Worm (Caenorhabditis elegans) whole organism, L1 larva: ENCODE data around the gene pgph-2.

Source experiments
- C04F5.9 ChIP-seq: sonication (generic microtip); optimal IDR thresholded peaks from 2 replicates; lab custom pipeline; 2016; ENCODE audit warnings: missing genetic modification characterization, missing compliant biosample characterization
- C34B4.2 ChIP-seq: sonication (generic microtip); optimal IDR thresholded peaks from 2 replicates; lab custom pipeline; 2017; ENCODE audit warnings: mild to moderate bottlenecking, missing genetic modification characterization, missing compliant biosample characterization
- aha-1 ChIP-seq: fragments of 150-350 bp; optimal IDR thresholded peaks from 2 replicates; lab custom pipeline; 2014; ENCODE audit warnings: missing biosample characterization, missing genetic modification characterization
- alr-1 ChIP-seq: fragments of 200-800 bp; sonication (Bioruptor generic); optimal IDR thresholded peaks from 2 replicates; lab custom pipeline; 2018; ENCODE audit warnings: borderline replicate concordance, mild to moderate bottlenecking, missing genetic modification characterization, missing compliant biosample characterization
- aly-2 ChIP-seq: fragments of 150-350 bp; optimal IDR thresholded peaks from 2 replicates; lab custom pipeline; 2014; ENCODE audit warnings: missing biosample characterization, missing genetic modification characterization
- ama-1 ChIP-seq: fragments of 150-350 bp; optimal IDR thresholded peaks from 2 replicates; lab custom pipeline; 2014
- blmp-1 ChIP-seq: fragments of 150-350 bp; optimal IDR thresholded peaks from 2 replicates; lab custom pipeline; 2014; ENCODE audit warnings: missing biosample characterization, missing genetic modification characterization
- ceh-88 ChIP-seq: fragments of 200-800 bp; sonication (Bioruptor generic); IDR thresholded peaks from 2 replicates; pipeline ENCODE4 v1.3.6; 2022; ENCODE audit warnings: missing genetic modification characterization, missing compliant biosample characterization
- ceh-90 ChIP-seq: sonication (generic microtip); optimal IDR thresholded peaks from 2 replicates; lab custom pipeline; 2016; ENCODE audit warnings: missing genetic modification characterization, missing compliant biosample characterization
- ces-1 ChIP-seq: fragments of 150-350 bp; optimal IDR thresholded peaks from 2 replicates; lab custom pipeline; 2014; ENCODE audit warnings: missing biosample characterization, missing genetic modification reagents, missing genetic modification characterization
- dsc-1 ChIP-seq: sonication (generic microtip); optimal IDR thresholded peaks from 2 replicates; lab custom pipeline; 2016; ENCODE audit warnings: mild to moderate bottlenecking, missing genetic modification characterization, missing compliant biosample characterization
- efl-3 ChIP-seq: fragments of 200-800 bp; sonication (Bioruptor generic); optimal IDR thresholded peaks from 2 replicates; lab custom pipeline; 2018; ENCODE audit warnings: mild to moderate bottlenecking, missing genetic modification characterization, missing compliant biosample characterization
- egl-27 ChIP-seq, 2 experiments: fragments of 150-350 bp in 1 of 2; sonication (generic microtip); optimal IDR thresholded peaks; 3 replicates each; lab custom pipeline; 2017 to 2018; ENCODE audit warnings: missing biosample characterization in 2 of 2, missing genetic modification characterization in 2 of 2, missing genetic modification reagents in 2 of 2
- fkh-10 ChIP-seq: sonication (generic microtip); optimal IDR thresholded peaks from 2 replicates; lab custom pipeline; 2017; ENCODE audit warnings: missing biosample characterization, missing genetic modification reagents, missing genetic modification characterization
- fkh-8 ChIP-seq: sonication (generic microtip); optimal IDR thresholded peaks from 2 replicates; lab custom pipeline; 2016; ENCODE audit warnings: mild to moderate bottlenecking, missing genetic modification characterization, missing compliant biosample characterization
- fos-1 ChIP-seq: fragments of 150-350 bp; optimal IDR thresholded peaks from 2 replicates; lab custom pipeline; 2014; ENCODE audit warnings: missing biosample characterization, missing genetic modification characterization
- grh-1 ChIP-seq: fragments of 200-800 bp; sonication (Bioruptor generic); IDR thresholded peaks from 2 replicates; pipeline ENCODE4 v1.3.6; 2022; ENCODE audit warnings: missing genetic modification reagents, missing genetic modification characterization, missing compliant biosample characterization
- hlh-17 ChIP-seq: fragments of 200-800 bp; sonication (Bioruptor generic); optimal IDR thresholded peaks from 2 replicates; lab custom pipeline; 2018; ENCODE audit warnings: missing genetic modification characterization, mild to moderate bottlenecking, missing compliant biosample characterization, moderate library complexity, borderline replicate concordance
- hpl-2 ChIP-seq: fragments of 150-350 bp; optimal IDR thresholded peaks from 2 replicates; lab custom pipeline; 2014; ENCODE audit warnings: missing biosample characterization, missing genetic modification reagents, missing genetic modification characterization
- lin-13 ChIP-seq: fragments of 150-350 bp; optimal IDR thresholded peaks from 2 replicates; lab custom pipeline; 2014; ENCODE audit warnings: missing biosample characterization, missing genetic modification reagents, missing genetic modification characterization
- lin-14 ChIP-seq: fragments of 200-800 bp; sonication (Bioruptor generic); optimal IDR thresholded peaks from 2 replicates; lab custom pipeline; 2018; ENCODE audit warnings: mild to moderate bottlenecking, missing genetic modification characterization, moderate library complexity, missing compliant biosample characterization
- lin-15B ChIP-seq: fragments of 150-350 bp; sonication (generic microtip); optimal IDR thresholded peaks from 3 replicates; lab custom pipeline; 2014; ENCODE audit warnings: missing biosample characterization, missing genetic modification characterization
- lin-39 ChIP-seq: fragments of 150-350 bp; optimal IDR thresholded peaks from 2 replicates; lab custom pipeline; 2014; ENCODE audit warnings: missing biosample characterization, missing genetic modification reagents, missing genetic modification characterization
- lsy-2 ChIP-seq, 2 experiments: fragments of 150-350 bp; optimal IDR thresholded peaks; 2 replicates each; lab custom pipeline; 2014; ENCODE audit warnings: missing biosample characterization in 2 of 2, missing genetic modification characterization in 2 of 2
- mab-9 ChIP-seq: fragments of 200-800 bp; sonication (Bioruptor generic); IDR thresholded peaks from 2 replicates; pipeline ENCODE4 v1.3.6; 2022; ENCODE audit warnings: missing genetic modification reagents, missing genetic modification characterization, missing compliant biosample characterization
- mef-2 ChIP-seq: fragments of 150-350 bp; optimal IDR thresholded peaks from 2 replicates; lab custom pipeline; 2014; ENCODE audit warnings: missing biosample characterization, missing genetic modification characterization
- nhr-11 ChIP-seq: fragments of 150-350 bp; optimal IDR thresholded peaks from 2 replicates; lab custom pipeline; 2014; ENCODE audit warnings: missing biosample characterization, missing genetic modification characterization
- nhr-19 ChIP-seq: fragments of 200-800 bp; sonication (Bioruptor generic); conservative IDR thresholded peaks from 2 replicates; pipeline ENCODE4 v1.3.6; 2022; ENCODE audit warnings: missing genetic modification characterization, missing compliant biosample characterization
- nhr-20 ChIP-seq: sonication (generic microtip); optimal IDR thresholded peaks from 2 replicates; lab custom pipeline; 2016; ENCODE audit warnings: mild to moderate bottlenecking, missing genetic modification characterization, missing compliant biosample characterization
- nhr-47 ChIP-seq: sonication (generic microtip); optimal IDR thresholded peaks from 2 replicates; lab custom pipeline; 2016; ENCODE audit warnings: mild to moderate bottlenecking, missing genetic modification characterization, moderate library complexity, missing compliant biosample characterization
- nhr-71 ChIP-seq: sonication (generic microtip); optimal IDR thresholded peaks from 2 replicates; lab custom pipeline; 2016; ENCODE audit warnings: mild to moderate bottlenecking, missing genetic modification characterization, moderate library complexity, missing compliant biosample characterization
- nhr-76 ChIP-seq: sonication (generic microtip); optimal IDR thresholded peaks from 2 replicates; lab custom pipeline; 2017; ENCODE audit warnings: missing biosample characterization, missing genetic modification characterization
- nhr-84 ChIP-seq: sonication (generic microtip); optimal IDR thresholded peaks from 2 replicates; lab custom pipeline; 2017; ENCODE audit warnings: missing biosample characterization, missing genetic modification characterization
- sox-4 ChIP-seq: sonication (generic microtip); optimal IDR thresholded peaks from 2 replicates; lab custom pipeline; 2016; ENCODE audit warnings: missing genetic modification characterization, missing compliant biosample characterization
- tlp-1 ChIP-seq: fragments of 150-350 bp; optimal IDR thresholded peaks from 2 replicates; lab custom pipeline; 2014; ENCODE audit warnings: missing biosample characterization, missing genetic modification characterization
- unc-130 ChIP-seq: fragments of 150-350 bp; optimal IDR thresholded peaks from 2 replicates; lab custom pipeline; 2017; ENCODE audit warnings: missing biosample characterization, missing genetic modification characterization, inconsistent platforms
- unc-86 ChIP-seq: sonication (generic microtip); optimal IDR thresholded peaks from 2 replicates; lab custom pipeline; 2016; ENCODE audit warnings: missing genetic modification characterization, missing compliant biosample characterization
- unc-98 ChIP-seq: fragments of 200-800 bp; sonication (Bioruptor generic); IDR thresholded peaks from 2 replicates; pipeline ENCODE4 v1.3.6; 2022; ENCODE audit warnings: missing genetic modification characterization, missing compliant biosample characterization
- vab-15 ChIP-seq: sonication (generic microtip); optimal IDR thresholded peaks from 2 replicates; lab custom pipeline; 2017; ENCODE audit warnings: missing genotype, mild to moderate bottlenecking, missing genetic modification characterization, missing compliant biosample characterization
- zag-1 ChIP-seq: fragments of 150-350 bp; optimal IDR thresholded peaks from 2 replicates; lab custom pipeline; 2014; ENCODE audit warnings: missing biosample characterization, missing genetic modification characterization
- ztf-4 ChIP-seq: fragments of 150-350 bp; optimal IDR thresholded peaks from 2 replicates; lab custom pipeline; 2014; ENCODE audit warnings: missing biosample characterization, missing genetic modification characterization

The pgph-2 gene

DNA sequence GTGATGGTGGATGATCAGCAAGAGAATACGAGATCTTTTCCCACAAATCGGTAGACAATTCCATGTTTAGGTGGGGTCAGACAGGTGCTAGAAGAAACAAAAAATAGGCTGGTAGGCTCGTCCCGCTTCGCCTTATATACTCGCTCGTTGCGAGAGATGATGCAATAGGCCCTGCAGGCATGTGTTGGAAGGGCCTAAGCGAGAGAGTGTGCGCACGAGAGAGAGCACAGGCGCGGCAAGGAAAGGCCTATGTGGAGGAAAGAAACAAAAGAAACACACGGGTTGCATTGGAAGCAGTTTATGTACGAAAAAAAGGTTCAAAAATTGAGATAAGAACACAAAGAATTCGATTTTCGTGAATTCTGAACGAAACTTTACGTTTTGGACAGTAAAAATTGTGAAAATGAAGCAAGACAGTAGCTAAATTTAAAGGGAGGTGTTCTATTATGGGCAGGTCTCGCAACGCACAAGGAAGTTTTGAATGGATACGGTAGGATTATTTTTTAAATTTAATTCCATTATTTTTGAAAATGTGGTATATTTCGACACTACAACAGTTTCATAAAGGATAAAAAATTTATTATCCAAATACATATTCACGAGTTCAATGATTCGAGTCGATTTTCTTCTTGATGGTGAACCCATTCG is 15.9 kb downstream of the pgph-2 start, which contains the start of gene F44E7.5 (continued):
- no peak for TF ChIP-seq vab-15 (tag; lab: Kevin White, UChicago)
- TF ChIP-seq egl-27 (tag; optimal IDR thresholded peaks at IDR 0.05; lab: Kevin White, UChicago) = no peak
- TF ChIP-seq C04F5.9 (tag; lab: Kevin White, UChicago) = no peak
- TF ChIP-seq nhr-47 (tag; lab: Kevin White, UChicago) = peak; percentile 58
- TF ChIP-seq ceh-90 (tag; lab: Kevin White, UChicago) = no peak
- peak; percentile 77 for TF ChIP-seq nhr-71 (tag; lab: Kevin White, UChicago)

DNA sequence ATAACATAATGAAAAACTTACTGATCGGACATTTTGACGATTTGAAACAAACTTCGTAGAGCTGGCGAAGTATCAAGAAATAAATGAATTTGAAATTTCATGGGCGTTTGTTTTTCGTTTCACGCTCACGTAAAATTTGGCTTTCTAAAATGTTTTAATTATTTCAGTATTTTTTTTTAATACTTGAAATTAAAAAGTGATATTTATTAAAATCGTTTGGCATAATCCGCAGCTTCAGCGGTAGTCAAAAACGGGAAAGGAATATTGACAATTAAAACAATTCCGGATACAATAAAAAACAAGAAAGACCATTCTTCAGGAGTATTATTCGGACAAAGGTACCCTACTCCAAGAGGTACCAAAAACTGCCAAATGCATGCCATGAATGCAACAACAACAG is 17.8 kb downstream of the pgph-2 start, which contains the start of gene fbxa-183:
TSS of gene fbxa-183 (minus strand) at position 101 of the 400 bp plus-strand sequence.
- TF ChIP-seq hlh-17 (GFP tag; lab: Kevin White, UChicago) = no peak
- TF ChIP-seq alr-1 (tag; lab: Kevin White, UChicago) = no peak
- TF ChIP-seq C34B4.2 (tag; lab: Kevin White, UChicago) = no peak
- TF ChIP-seq zag-1 (tag; lab: Kevin White, UChicago) = no peak
- TF ChIP-seq hpl-2 (GFP tag; lab: Kevin White, UChicago) = no peak
- no peak for TF ChIP-seq nhr-47 (tag; lab: Kevin White, UChicago)
- TF ChIP-seq aly-2 = no peak
- TF ChIP-seq nhr-11 (tag; lab: Kevin White, UChicago) = no peak
- no peak for TF ChIP-seq mab-9 (GFP tag; lab: Robert Waterston, UW)
- no peak for TF ChIP-seq dsc-1 (tag; lab: Kevin White, UChicago)
- TF ChIP-seq ama-1 (lab: Kevin White, UChicago) = no peak
- TF ChIP-seq lsy-2 (tag; optimal IDR thresholded peaks at IDR 0.05; lab: Kevin White, UChicago) = no peak
- TF ChIP-seq nhr-19 (GFP tag; lab: Robert Waterston, UW) = no peak

DNA sequence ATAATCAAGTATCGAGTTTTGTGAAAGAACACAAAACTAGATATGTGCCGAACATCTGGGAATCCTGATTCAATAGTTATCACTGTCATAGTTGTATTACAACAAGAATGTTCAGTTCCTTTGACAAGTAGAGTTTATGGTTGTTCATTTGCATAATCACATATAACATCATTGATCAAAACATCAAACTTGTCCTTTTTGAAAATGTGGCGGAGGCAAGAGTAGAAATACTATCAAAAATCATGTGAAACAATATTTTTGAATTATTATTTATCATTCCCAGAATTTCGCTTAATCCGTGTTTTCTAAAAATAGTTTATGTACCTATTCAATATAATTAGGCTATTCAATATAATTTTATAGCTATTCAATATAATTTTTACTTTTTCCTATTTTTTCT is 20.4 kb downstream of the pgph-2 start, which contains the start of gene F44E7.7:
TSS of gene F44E7.7 (minus strand) at position 101 of the 400 bp plus-strand sequence.
- no peak for TF ChIP-seq nhr-71 (tag; lab: Kevin White, UChicago)
- no peak for TF ChIP-seq nhr-47 (tag; lab: Kevin White, UChicago)
- no peak for TF ChIP-seq unc-98
- TF ChIP-seq blmp-1 = no peak
- TF ChIP-seq lin-15B (tag; lab: Kevin White, UChicago) = no peak
- TF ChIP-seq ces-1 (GFP tag; lab: Kevin White, UChicago) = no peak
- no peak for TF ChIP-seq nhr-11 (tag; lab: Kevin White, UChicago)

DNA sequence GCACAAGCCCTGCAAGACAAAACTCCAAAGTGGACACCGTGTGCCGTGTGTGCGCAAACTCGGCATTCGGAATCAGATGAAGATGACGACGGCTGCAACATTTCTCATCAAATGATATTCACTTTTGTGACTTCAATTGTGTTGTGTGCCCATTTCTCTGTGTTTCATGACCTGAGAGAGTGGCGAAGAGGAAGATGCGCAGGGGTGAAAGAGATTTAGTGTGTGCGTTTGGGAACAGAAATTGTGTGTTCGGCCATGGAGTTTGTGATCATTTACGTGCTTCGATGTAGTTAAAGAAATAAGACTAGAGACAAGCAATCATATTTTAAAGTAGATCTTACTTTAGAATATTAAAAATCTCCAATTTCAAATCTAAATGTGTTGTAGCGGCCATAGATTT is 23.7 kb downstream of the pgph-2 start:
- TF ChIP-seq hpl-2 (GFP tag; lab: Kevin White, UChicago) (no peak), nhr-20 (tag; lab: Kevin White, UChicago) (peak; percentile 0), ceh-88 (GFP tag; lab: Robert Waterston, UW) (no peak), fkh-10 (no peak), alr-1 (tag; lab: Kevin White, UChicago) (no peak), mef-2 (no peak), lin-14 (GFP tag; lab: Kevin White, UChicago) (peak; percentile 62), grh-1 (GFP tag; lab: Robert Waterston, UW) (no peak), nhr-76 (no peak)

DNA sequence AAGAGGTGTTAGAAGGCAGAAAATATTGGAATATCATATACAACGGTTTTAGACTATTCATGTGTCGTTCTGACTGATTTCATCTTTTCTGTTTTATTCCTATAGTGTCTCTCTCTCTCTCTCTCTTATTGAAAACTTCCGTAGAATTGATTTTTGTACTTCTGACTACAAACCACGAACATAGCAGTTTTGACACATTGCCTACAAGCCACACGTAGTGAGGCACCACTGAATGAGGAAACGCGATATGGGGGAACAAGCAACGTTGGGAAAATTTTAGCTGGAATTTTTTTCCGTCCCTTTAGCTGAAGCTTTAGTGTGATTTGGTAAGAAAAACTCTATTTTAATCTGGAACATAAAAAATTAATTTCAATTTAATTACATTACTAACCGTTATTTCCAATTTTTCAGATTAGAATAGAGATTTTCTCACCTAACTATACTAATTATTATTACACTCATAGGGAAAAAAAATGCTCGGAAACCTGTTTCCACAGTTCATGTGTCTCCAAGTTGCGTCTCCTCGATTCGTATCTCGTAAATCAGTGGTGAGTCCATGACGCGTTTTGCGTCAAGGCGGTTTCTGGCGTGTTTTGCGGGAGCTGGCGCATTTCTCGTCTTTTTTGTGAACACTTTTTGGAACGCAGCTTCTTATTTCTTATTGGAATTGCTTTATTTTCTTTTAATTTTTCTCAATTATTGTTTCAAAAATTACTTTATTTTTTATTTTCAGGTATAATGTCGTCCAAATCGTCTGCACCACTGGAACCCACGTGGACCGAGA is 25.8 kb downstream of the pgph-2 start, which contains the start of the genes nhr-142 and F44E7.9:
TSS of gene nhr-142 (minus strand) at position 57 of the 784 bp plus-strand sequence.
TSS of gene F44E7.9 (plus strand) at position 734 of the 784 bp plus-strand sequence.
- peak; percentile 68 for TF ChIP-seq grh-1 (GFP tag; lab: Robert Waterston, UW)
- TF ChIP-seq nhr-76 = no peak
- no peak for TF ChIP-seq unc-98
- TF ChIP-seq aha-1 = peak; percentile 49
- TF ChIP-seq tlp-1 (tag; lab: Kevin White, UChicago) = no peak
- peak; percentile 87 for TF ChIP-seq fkh-8 (tag; lab: Kevin White, UChicago)
- peak; percentile 92 for TF ChIP-seq nhr-47 (tag; lab: Kevin White, UChicago)
- TF ChIP-seq unc-130 (tag; lab: Kevin White, UChicago) = peak; percentile 50
- TF ChIP-seq unc-86 (tag; lab: Kevin White, UChicago) = peak; percentile 84
- peak; percentile 90 for TF ChIP-seq nhr-20 (tag; lab: Kevin White, UChicago)
- TF ChIP-seq ztf-4 (tag; lab: Kevin White, UChicago) = peak; percentile 49
- no peak for TF ChIP-seq efl-3
- TF ChIP-seq sox-4 = peak; percentile 52
- TF ChIP-seq mab-9 (GFP tag; lab: Robert Waterston, UW) = peak; percentile 55; the same call in 1 of the 2 replicates
- TF ChIP-seq fos-1 (tag; lab: Kevin White, UChicago) = peak; percentile 75
- TF ChIP-seq nhr-84 (tag; lab: Kevin White, UChicago) = no peak
- peak; percentile 57 for TF ChIP-seq C04F5.9 (tag; lab: Kevin White, UChicago)
- TF ChIP-seq mef-2 = peak; percentile 51
- peak; percentile 60 for TF ChIP-seq lin-39 (tag; lab: Kevin White, UChicago)
- peak; percentile 89 for TF ChIP-seq lin-13 (GFP tag; lab: Kevin White, UChicago)
